Fruit fly (Drosophila melanogaster) whole organism, adult: Measurements from ENCODE around the gene nmo.

Experiments
- CG11617 ChIP-seq: fragments of 200-800 bp; sonication (Bioruptor generic); optimal IDR thresholded peaks from 2 replicates; lab custom pipeline; 2017; ENCODE audit warnings: mild to moderate bottlenecking, missing biosample characterization, missing genetic modification reagents, missing genetic modification characterization
- CG12768 ChIP-seq: fragments of 200-800 bp; sonication (Bioruptor generic); optimal IDR thresholded peaks from 2 replicates; lab custom pipeline; 2017; ENCODE audit warnings: missing biosample characterization, missing genetic modification characterization, mild to moderate bottlenecking, moderate library complexity, missing genetic modification reagents
- CG14711 ChIP-seq: fragments of 200-800 bp; sonication (Bioruptor generic); optimal IDR thresholded peaks from 2 replicates; lab custom pipeline; 2018; ENCODE audit warnings: missing biosample characterization, mild to moderate bottlenecking, missing genetic modification characterization, moderate library complexity
- CG1620 ChIP-seq: fragments of 200-800 bp; sonication (Bioruptor generic); optimal IDR thresholded peaks from 2 replicates; lab custom pipeline; 2016; ENCODE audit warnings: missing biosample characterization, missing genetic modification characterization
- CG33017 ChIP-seq: fragments of 200-800 bp; sonication (Bioruptor generic); optimal IDR thresholded peaks from 2 replicates; lab custom pipeline; 2018; ENCODE audit warnings: missing biosample characterization, mild to moderate bottlenecking, missing genetic modification characterization, moderate library complexity
- CG5204 ChIP-seq: fragments of 200-800 bp; sonication (Bioruptor generic); optimal IDR thresholded peaks from 2 replicates; lab custom pipeline; 2016; ENCODE audit warnings: missing biosample characterization, missing genetic modification characterization
- CG7045 ChIP-seq: fragments of 200-800 bp; sonication (Bioruptor generic); optimal IDR thresholded peaks from 2 replicates; lab custom pipeline; 2017; ENCODE audit warnings: missing biosample characterization, mild to moderate bottlenecking, missing genetic modification characterization
- CG7101 ChIP-seq: fragments of 200-800 bp; sonication (Bioruptor generic); optimal IDR thresholded peaks from 2 replicates; lab custom pipeline; 2018; ENCODE audit warnings: missing biosample characterization, mild to moderate bottlenecking, missing genetic modification characterization, moderate library complexity
- Clk ChIP-seq: fragments of 200-800 bp; sonication (Bioruptor generic); optimal IDR thresholded peaks from 2 replicates; lab custom pipeline; 2017; ENCODE audit warnings: missing biosample characterization, missing genetic modification characterization
- Crg-1 ChIP-seq: fragments of 200-800 bp; sonication (Bioruptor generic); optimal IDR thresholded peaks from 2 replicates; lab custom pipeline; 2016; ENCODE audit warnings: missing biosample characterization, missing genetic modification characterization
- Hr96 ChIP-seq: fragments of 200-800 bp; sonication (Bioruptor generic); optimal IDR thresholded peaks from 2 replicates; lab custom pipeline; 2016; ENCODE audit warnings: missing biosample characterization, missing genetic modification characterization
- Mnt ChIP-seq: fragments of 200-800 bp; sonication (Bioruptor generic); optimal IDR thresholded peaks from 2 replicates; lab custom pipeline; 2016; ENCODE audit warnings: missing biosample characterization, mild to moderate bottlenecking, missing genetic modification characterization
- bab1 ChIP-seq: fragments of 200-800 bp; sonication (Bioruptor generic); optimal IDR thresholded peaks from 3 replicates; lab custom pipeline; 2019; ENCODE audit warnings: missing biosample characterization, mild to moderate bottlenecking, missing genetic modification characterization, moderate library complexity
- cic ChIP-seq: fragments of 200-800 bp; sonication (Bioruptor generic); optimal IDR thresholded peaks from 2 replicates; lab custom pipeline; 2017; ENCODE audit warnings: missing biosample characterization, mild to moderate bottlenecking, missing genetic modification characterization, moderate library complexity
- cnc ChIP-seq, 2 experiments: fragments of >200 bp; optimal IDR thresholded peaks; 2 replicates each; lab custom pipeline; 2017
- kay ChIP-seq: fragments of 200-800 bp; sonication (Bioruptor generic); peaks from one replicate; lab custom pipeline; 2016; ENCODE audit warnings: missing biosample characterization, missing genetic modification characterization, borderline replicate concordance
- ovo ChIP-seq: fragments of 200-800 bp; sonication (Bioruptor generic); optimal IDR thresholded peaks from 2 replicates; lab custom pipeline; 2016; ENCODE audit warnings: missing biosample characterization, missing genetic modification characterization
- pad ChIP-seq: fragments of 200-800 bp; sonication (Bioruptor generic); optimal IDR thresholded peaks from 3 replicates; lab custom pipeline; 2017; ENCODE audit warnings: missing biosample characterization, missing genetic modification characterization, mild to moderate bottlenecking, moderate library complexity, missing genetic modification reagents
- tj ChIP-seq: fragments of 200-800 bp; sonication (Bioruptor generic); optimal IDR thresholded peaks from 3 replicates; lab custom pipeline; 2017; ENCODE audit warnings: missing biosample characterization, mild to moderate bottlenecking, missing genetic modification characterization, moderate library complexity
- toe ChIP-seq: fragments of 200-800 bp; sonication (Bioruptor generic); optimal IDR thresholded peaks from 2 replicates; lab custom pipeline; 2016; ENCODE audit warnings: missing biosample characterization, missing genetic modification characterization

Gene nmo

DNA sequence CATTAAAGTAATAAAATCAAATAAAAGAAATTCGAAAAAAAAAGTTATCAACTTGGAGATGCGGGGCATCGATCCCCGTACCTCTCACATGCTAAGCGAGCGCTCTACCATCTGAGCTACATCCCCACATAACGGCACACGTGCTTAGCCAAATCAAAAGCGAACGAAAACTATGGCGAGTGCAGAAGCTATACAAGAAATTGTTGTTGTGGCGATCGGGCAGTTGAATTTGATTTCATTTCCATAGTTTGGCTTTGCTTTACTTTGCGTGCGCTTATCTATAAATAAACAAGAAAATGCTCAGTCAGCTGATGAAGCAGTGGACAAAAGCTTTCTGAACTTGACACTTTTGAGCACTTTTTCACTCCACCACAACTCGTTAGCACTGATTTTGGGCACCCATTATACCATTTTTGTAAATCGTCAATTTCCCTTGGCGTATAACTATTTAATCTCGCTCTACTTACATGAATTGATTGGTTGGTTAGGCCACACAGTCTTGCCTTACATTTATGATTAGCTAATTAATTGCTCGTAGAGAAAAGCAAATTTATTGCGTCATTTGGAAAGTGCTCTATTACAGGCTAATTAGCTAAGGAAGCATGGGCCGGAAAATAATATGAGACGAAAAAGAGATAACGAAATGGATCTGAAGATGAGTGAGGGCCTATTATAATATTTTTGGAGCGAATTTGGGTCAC, 49.8 kb downstream of the nmo start:
- no peak for TF ChIP-seq CG1620 (GFP tag; lab: Kevin White, UChicago)
- TF ChIP-seq CG11617 (GFP tag; lab: Kevin White, UChicago) = no peak
- no peak for TF ChIP-seq Hr96 (GFP tag; lab: Kevin White, UChicago)
- no peak for TF ChIP-seq cnc (optimal IDR thresholded peaks at IDR 0.05; lab: Kevin White, UChicago)
- peak; percentile 86 for TF ChIP-seq tj (GFP tag; lab: Kevin White, UChicago)
- no peak for TF ChIP-seq pad (GFP tag; lab: Kevin White, UChicago)
- peak; percentile 15 for TF ChIP-seq cic
- TF ChIP-seq CG5204 (GFP tag; lab: Kevin White, UChicago) = no peak
- TF ChIP-seq Crg-1 (GFP tag; lab: Kevin White, UChicago) = no peak

DNA sequence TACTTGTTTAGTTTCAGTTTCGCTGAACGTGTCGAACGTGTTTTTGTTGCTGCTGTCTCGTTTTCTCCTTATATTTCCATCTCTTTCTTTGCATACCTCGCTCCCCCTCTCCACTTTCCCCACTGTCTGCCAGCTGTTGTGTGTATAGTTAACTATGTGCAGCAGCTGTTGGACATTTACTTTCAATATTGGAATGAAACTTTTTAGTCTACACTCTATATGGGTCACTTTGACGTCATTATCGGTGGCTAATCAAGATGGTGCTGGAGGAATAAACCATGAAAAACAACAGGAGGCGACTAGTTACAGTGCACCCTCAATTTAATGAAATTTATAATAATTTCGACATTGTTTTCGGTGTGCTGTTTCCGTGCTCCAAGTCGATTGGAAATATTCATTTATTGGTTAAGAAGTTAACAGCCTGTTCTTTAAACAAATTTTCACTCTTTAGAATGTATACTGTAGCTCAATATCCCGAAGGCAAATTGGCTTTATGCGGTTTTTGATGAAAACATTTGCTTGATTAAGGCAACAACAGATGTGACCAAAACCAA, 50.4 kb downstream of the nmo start:
- TF ChIP-seq CG1620 (GFP tag; lab: Kevin White, UChicago) (no peak), tj (GFP tag; lab: Kevin White, UChicago) (no peak), Hr96 (GFP tag; lab: Kevin White, UChicago) (no peak), ovo (no peak), CG11617 (GFP tag; lab: Kevin White, UChicago) (no peak), CG7101 (no peak)

DNA sequence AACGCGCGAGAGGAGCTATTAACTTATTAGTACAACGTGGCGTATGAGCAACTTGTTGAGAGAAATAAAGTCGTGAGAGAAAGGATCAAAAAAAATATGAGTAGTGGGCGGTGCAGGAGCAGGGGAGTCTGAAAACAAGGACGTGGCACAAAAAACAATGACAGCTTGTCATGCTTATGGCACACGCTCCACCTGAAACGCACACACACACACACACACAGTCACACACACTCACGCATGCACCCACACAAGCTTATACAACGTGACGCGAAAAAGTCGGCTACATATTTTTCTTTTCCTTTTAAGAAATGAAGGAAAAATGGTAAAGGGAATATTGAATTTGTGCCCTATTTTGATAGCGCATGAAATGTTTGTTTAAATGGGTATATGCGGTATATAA, 52.6 kb downstream of the nmo start:
- no peak for TF ChIP-seq Crg-1 (GFP tag; lab: Kevin White, UChicago)
- no peak for TF ChIP-seq Hr96 (GFP tag; lab: Kevin White, UChicago)
- no peak for TF ChIP-seq CG7101
- no peak for TF ChIP-seq kay (GFP tag; lab: Kevin White, UChicago)
- no peak for TF ChIP-seq toe (GFP tag; lab: Kevin White, UChicago)
- no peak for TF ChIP-seq CG7045 (GFP tag; lab: Kevin White, UChicago)
- TF ChIP-seq cic = no peak
- TF ChIP-seq CG5204 (GFP tag; lab: Kevin White, UChicago) = no peak
- no peak for TF ChIP-seq CG33017 (tag; lab: Kevin White, UChicago)
- no peak for TF ChIP-seq Mnt
- no peak for TF ChIP-seq Clk (GFP tag; lab: Kevin White, UChicago)

DNA sequence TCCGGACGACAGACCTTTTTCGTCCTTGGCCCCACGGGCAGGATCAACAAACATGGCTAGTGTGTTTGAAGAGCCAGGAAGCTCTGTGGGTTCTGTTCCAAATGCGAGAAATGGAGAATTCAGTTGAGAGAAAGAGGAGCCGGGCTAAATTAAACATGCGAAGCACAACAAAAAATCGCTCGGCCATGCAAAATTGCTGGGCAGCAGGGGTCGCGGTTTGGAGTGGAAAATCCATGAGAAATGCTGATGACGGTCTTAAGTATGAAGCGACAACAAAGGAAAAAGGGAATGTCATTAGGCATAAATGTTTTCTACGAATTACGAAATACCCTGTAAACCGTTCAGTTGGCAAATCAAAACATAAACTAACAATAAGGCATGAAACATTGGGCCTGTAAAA, 54.2 kb downstream of the nmo start:
- no peak for TF ChIP-seq Mnt
- TF ChIP-seq ovo = no peak
- TF ChIP-seq tj (GFP tag; lab: Kevin White, UChicago) = peak; percentile 95
- TF ChIP-seq CG5204 (GFP tag; lab: Kevin White, UChicago) = no peak

DNA sequence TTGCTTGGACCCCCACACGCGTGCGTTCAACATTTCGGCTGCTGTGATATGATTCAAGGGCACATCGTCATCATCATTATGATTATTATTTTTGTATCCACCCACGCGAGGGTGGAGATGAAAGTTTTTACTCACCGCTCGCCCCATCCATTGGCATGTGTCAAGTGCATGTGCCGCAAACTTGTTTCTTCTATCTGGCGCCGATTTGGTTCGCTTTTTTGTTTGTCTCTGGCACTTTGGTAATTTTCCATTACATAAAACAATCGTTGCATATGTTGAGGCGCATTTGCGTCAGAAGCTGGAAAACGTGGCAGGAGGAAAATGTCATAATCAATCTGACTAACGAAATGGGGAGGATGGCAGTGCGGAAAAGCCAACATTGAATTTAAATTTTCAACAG, 54.9 kb downstream of the nmo start:
- TF ChIP-seq Mnt (no peak), toe (GFP tag; lab: Kevin White, UChicago) (no peak), CG7101 (no peak), CG5204 (GFP tag; lab: Kevin White, UChicago) (no peak), pad (GFP tag; lab: Kevin White, UChicago) (no peak), Hr96 (GFP tag; lab: Kevin White, UChicago) (no peak), Crg-1 (GFP tag; lab: Kevin White, UChicago) (no peak), cic (no peak), CG33017 (tag; lab: Kevin White, UChicago) (no peak)

DNA sequence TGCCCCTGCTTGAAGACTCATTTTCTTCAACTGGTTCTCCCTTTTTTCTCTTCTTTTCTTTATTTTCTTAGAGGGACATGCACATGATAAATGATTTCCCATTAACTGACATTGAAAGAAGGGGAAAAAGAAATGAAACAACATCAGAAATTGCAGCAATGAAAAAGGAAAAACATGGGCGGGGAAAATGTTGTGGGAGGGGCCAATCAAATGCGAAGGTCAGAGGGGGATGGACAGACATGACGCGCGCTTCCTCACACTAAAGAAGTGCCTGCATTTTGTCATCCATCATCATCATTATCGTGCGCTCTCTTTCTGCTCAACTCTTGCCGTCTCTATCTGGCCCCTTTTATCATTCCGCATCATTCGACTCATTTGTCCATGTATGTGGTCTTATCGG, 58.8 kb downstream of the nmo start:
- TF ChIP-seq CG1620 (GFP tag; lab: Kevin White, UChicago) (no peak), CG33017 (tag; lab: Kevin White, UChicago) (no peak), CG11617 (GFP tag; lab: Kevin White, UChicago) (no peak), cnc (optimal IDR thresholded peaks at IDR 0.05; lab: Kevin White, UChicago) (no peak), CG7101 (no peak), CG14711 (tag; lab: Kevin White, UChicago) (no peak), Clk (GFP tag; lab: Kevin White, UChicago) (no peak), toe (GFP tag; lab: Kevin White, UChicago) (no peak), pad (GFP tag; lab: Kevin White, UChicago) (no peak), Mnt (no peak), ovo (no peak), cic (no peak), CG7045 (GFP tag; lab: Kevin White, UChicago) (no peak), kay (GFP tag; lab: Kevin White, UChicago) (no peak), Crg-1 (GFP tag; lab: Kevin White, UChicago) (no peak), CG12768 (GFP tag; lab: Kevin White, UChicago) (no peak), bab1 (GFP tag; lab: Kevin White, UChicago) (no peak)

DNA sequence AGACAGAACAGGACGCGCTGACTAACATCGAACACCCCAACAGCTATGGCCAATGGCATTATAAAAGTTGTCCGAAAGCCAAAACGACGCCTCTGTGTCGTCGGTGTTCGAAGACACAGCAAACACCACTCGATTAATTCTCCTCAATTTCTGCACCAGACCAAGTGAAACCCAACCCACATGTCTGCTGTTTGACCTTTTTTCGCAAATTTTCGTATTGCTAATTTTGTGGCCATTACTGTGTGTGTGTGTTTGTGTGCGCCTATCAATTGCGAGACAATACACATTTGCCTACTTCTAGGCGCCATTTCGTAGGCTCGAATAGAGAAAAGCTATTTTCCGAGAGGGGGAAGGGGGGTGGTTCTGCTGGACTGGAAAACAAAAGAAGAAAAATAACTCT, 60.3 kb downstream of the nmo start:
- TF ChIP-seq toe (GFP tag; lab: Kevin White, UChicago) = no peak
- no peak for TF ChIP-seq ovo
- TF ChIP-seq CG7045 (GFP tag; lab: Kevin White, UChicago) = no peak
- TF ChIP-seq cic = no peak
- TF ChIP-seq cnc (optimal IDR thresholded peaks at IDR 0.05; lab: Kevin White, UChicago) = no peak
- TF ChIP-seq Mnt = no peak
- no peak for TF ChIP-seq CG11617 (GFP tag; lab: Kevin White, UChicago)
- no peak for TF ChIP-seq CG5204 (GFP tag; lab: Kevin White, UChicago)
- no peak for TF ChIP-seq CG12768 (GFP tag; lab: Kevin White, UChicago)
- no peak for TF ChIP-seq CG33017 (tag; lab: Kevin White, UChicago)
- TF ChIP-seq bab1 (GFP tag; lab: Kevin White, UChicago) = no peak
- no peak for TF ChIP-seq Hr96 (GFP tag; lab: Kevin White, UChicago)
- TF ChIP-seq Clk (GFP tag; lab: Kevin White, UChicago) = no peak
- no peak for TF ChIP-seq CG14711 (tag; lab: Kevin White, UChicago)
- no peak for TF ChIP-seq CG7101
- no peak for TF ChIP-seq Crg-1 (GFP tag; lab: Kevin White, UChicago)
- TF ChIP-seq CG1620 (GFP tag; lab: Kevin White, UChicago) = no peak
- no peak for TF ChIP-seq kay (GFP tag; lab: Kevin White, UChicago)
